Worm (Caenorhabditis elegans) whole organism, L3 larva: ENCODE measurements around the gene bcc-1.

Experiments used
- R02D3.7 ChIP-seq: fragments of 150-350 bp; optimal IDR thresholded peaks from 2 replicates; lab custom pipeline; 2014; ENCODE audit warnings: missing biosample characterization, missing genetic modification characterization
- aly-2 ChIP-seq: fragments of 150-350 bp; optimal IDR thresholded peaks from 2 replicates; lab custom pipeline; 2014; ENCODE audit warnings: missing biosample characterization, missing genetic modification characterization
- ceh-16 ChIP-seq: sonication (generic microtip); optimal IDR thresholded peaks from 2 replicates; lab custom pipeline; 2017; ENCODE audit warnings: missing biosample characterization, missing genetic modification characterization
- ceh-28 ChIP-seq: fragments of 150-350 bp; optimal IDR thresholded peaks from 2 replicates; lab custom pipeline; 2014; ENCODE audit warnings: missing biosample characterization, missing genetic modification reagents, missing genetic modification characterization
- ceh-82 ChIP-seq: fragments of 150-350 bp; optimal IDR thresholded peaks from 2 replicates; lab custom pipeline; 2014; ENCODE audit warnings: missing biosample characterization, missing genetic modification characterization
- ceh-9 ChIP-seq: sonication (generic microtip); optimal IDR thresholded peaks from 2 replicates; lab custom pipeline; 2018; ENCODE audit warnings: missing biosample characterization, missing genetic modification characterization
- daf-12 ChIP-seq: fragments of 150-350 bp; optimal IDR thresholded peaks from 2 replicates; lab custom pipeline; 2014; ENCODE audit warnings: missing biosample characterization, missing genetic modification reagents, missing genetic modification characterization
- egl-27 ChIP-seq: sonication (generic microtip); optimal IDR thresholded peaks from 4 replicates; lab custom pipeline; 2017; ENCODE audit warnings: missing biosample characterization, missing genetic modification reagents, missing genetic modification characterization
- egl-5 ChIP-seq: fragments of 150-350 bp; optimal IDR thresholded peaks from 2 replicates; lab custom pipeline; 2017; ENCODE audit warnings: missing biosample characterization, missing genetic modification reagents, missing genetic modification characterization, inconsistent platforms
- elt-1 ChIP-seq: fragments of 150-350 bp; optimal IDR thresholded peaks from 2 replicates; lab custom pipeline; 2014; ENCODE audit warnings: missing biosample characterization, missing genetic modification characterization
- elt-3 ChIP-seq, 3 experiments: fragments of 150-350 bp in 1 of 3; sonication (generic microtip) in 2 of 3; optimal IDR thresholded peaks; 2 replicates in 2 of 3; 4 replicates in 1 of 3; lab custom pipeline; 2014 to 2017; ENCODE audit warnings: missing biosample characterization in 3 of 3, missing genetic modification characterization in 3 of 3
- fkh-10 ChIP-seq: sonication (generic microtip); optimal IDR thresholded peaks from 2 replicates; lab custom pipeline; 2017; ENCODE audit warnings: missing biosample characterization, missing genetic modification reagents, missing genetic modification characterization
- hmg-11 ChIP-seq: sonication (generic microtip); optimal IDR thresholded peaks from 2 replicates; lab custom pipeline; 2016; ENCODE audit warnings: missing genetic modification characterization, missing compliant biosample characterization
- jun-1 ChIP-seq: fragments of 150-350 bp; optimal IDR thresholded peaks from 2 replicates; lab custom pipeline; 2014; ENCODE audit warnings: missing biosample characterization, missing genetic modification reagents, missing genetic modification characterization
- lin-15B ChIP-seq: fragments of 150-350 bp; optimal IDR thresholded peaks from 2 replicates; lab custom pipeline; 2014; ENCODE audit warnings: missing biosample characterization, missing genetic modification characterization
- lsy-12 ChIP-seq: sonication (generic microtip); optimal IDR thresholded peaks from 2 replicates; lab custom pipeline; 2016; ENCODE audit warnings: mild to moderate bottlenecking, missing genetic modification characterization, missing compliant biosample characterization
- mdl-1 ChIP-seq: fragments of 150-350 bp; optimal IDR thresholded peaks from 2 replicates; lab custom pipeline; 2014; ENCODE audit warnings: missing biosample characterization, missing genetic modification characterization
- mml-1 ChIP-seq: fragments of 150-350 bp; sonication (generic microtip); optimal IDR thresholded peaks from 3 replicates; lab custom pipeline; 2014; ENCODE audit warnings: missing biosample characterization, missing genetic modification characterization
- nfya-1 ChIP-seq: sonication (generic microtip); optimal IDR thresholded peaks from 2 replicates; lab custom pipeline; 2017; ENCODE audit warnings: missing genetic modification characterization, mild to moderate bottlenecking, missing compliant biosample characterization, antibody characterized with exemption, moderate library complexity; ENCODE audit not compliant: insufficient read depth
- nhr-11 ChIP-seq: fragments of 150-350 bp; optimal IDR thresholded peaks from 2 replicates; lab custom pipeline; 2014; ENCODE audit warnings: missing biosample characterization, missing genetic modification characterization
- nhr-12 ChIP-seq: fragments of 150-350 bp; optimal IDR thresholded peaks from 2 replicates; lab custom pipeline; 2014; ENCODE audit warnings: missing biosample characterization, missing genetic modification characterization
- nhr-23 ChIP-seq: fragments of 150-350 bp; optimal IDR thresholded peaks from 2 replicates; lab custom pipeline; 2014; ENCODE audit warnings: missing biosample characterization, missing genetic modification reagents, missing genetic modification characterization
- nhr-237 ChIP-seq: fragments of 150-350 bp; optimal IDR thresholded peaks from 2 replicates; lab custom pipeline; 2014; ENCODE audit warnings: missing biosample characterization, missing genetic modification characterization
- nhr-25 ChIP-seq: sonication (generic microtip); optimal IDR thresholded peaks from 2 replicates; lab custom pipeline; 2017; ENCODE audit warnings: missing biosample characterization, missing genetic modification characterization
- nhr-43 ChIP-seq: sonication (generic microtip); optimal IDR thresholded peaks from 2 replicates; lab custom pipeline; 2016; ENCODE audit warnings: mild to moderate bottlenecking, missing genetic modification characterization, missing compliant biosample characterization; ENCODE audit not compliant: poor library complexity, severe bottlenecking
- nhr-67 ChIP-seq: fragments of 150-350 bp; optimal IDR thresholded peaks from 2 replicates; lab custom pipeline; 2014; ENCODE audit warnings: missing biosample characterization, missing genetic modification characterization
- nhr-76 ChIP-seq: fragments of 150-350 bp; sonication (generic microtip); optimal IDR thresholded peaks from 5 replicates; lab custom pipeline; 2014; ENCODE audit warnings: missing biosample characterization, missing genetic modification characterization
- pha-4 ChIP-seq: fragments of 150-350 bp; optimal IDR thresholded peaks from 2 replicates; lab custom pipeline; 2014; ENCODE audit warnings: missing biosample characterization, missing genetic modification reagents, missing genetic modification characterization
- pqm-1 ChIP-seq: fragments of 150-350 bp; optimal IDR thresholded peaks from 2 replicates; lab custom pipeline; 2017; ENCODE audit warnings: missing biosample characterization, missing genetic modification characterization, inconsistent platforms
- skn-1 ChIP-seq: fragments of 150-350 bp; optimal IDR thresholded peaks from 2 replicates; lab custom pipeline; 2014; ENCODE audit warnings: missing biosample characterization, missing genetic modification characterization
- snpc-4 ChIP-seq: fragments of 150-350 bp; optimal IDR thresholded peaks from 2 replicates; lab custom pipeline; 2014; ENCODE audit warnings: missing biosample characterization, missing genetic modification characterization
- tbx-2 ChIP-seq: sonication (generic microtip); optimal IDR thresholded peaks from 2 replicates; lab custom pipeline; 2016; ENCODE audit warnings: mild to moderate bottlenecking, missing genetic modification characterization, missing compliant biosample characterization
- unc-39 ChIP-seq: sonication (generic microtip); optimal IDR thresholded peaks from 4 replicates; lab custom pipeline; 2017; ENCODE audit warnings: missing biosample characterization, missing genetic modification characterization
- unc-62 ChIP-seq: fragments of 150-350 bp; sonication (generic microtip); optimal IDR thresholded peaks from 4 replicates; lab custom pipeline; 2014; ENCODE audit warnings: missing biosample characterization, missing genetic modification reagents, missing genetic modification characterization
- zag-1 ChIP-seq: fragments of 150-350 bp; optimal IDR thresholded peaks from 2 replicates; lab custom pipeline; 2014; ENCODE audit warnings: missing biosample characterization, missing genetic modification characterization
- ztf-11 ChIP-seq: fragments of 150-350 bp; optimal IDR thresholded peaks from 2 replicates; lab custom pipeline; 2014; ENCODE audit warnings: missing biosample characterization, missing genetic modification characterization
- ztf-4 ChIP-seq: fragments of 150-350 bp; optimal IDR thresholded peaks from 2 replicates; lab custom pipeline; 2014; ENCODE audit warnings: missing biosample characterization, missing genetic modification characterization

Gene bcc-1

ce11 chrIV:11105724-11106123, 13.4 kb upstream of the bcc-1 start, which contains the start of gene srlf-24:
Gene srlf-24, minus strand, starts transcription at chrIV:11105824.
- TF ChIP-seq ztf-4 (tag; lab: Kevin White, UChicago), result no peak
- no peak for TF ChIP-seq snpc-4 (tag; lab: Kevin White, UChicago)
- no peak for TF ChIP-seq skn-1 (tag; lab: Kevin White, UChicago)
- no peak for TF ChIP-seq zag-1 (tag; lab: Kevin White, UChicago)
- TF ChIP-seq hmg-11 (tag; lab: Kevin White, UChicago), result no peak
- TF ChIP-seq tbx-2 (tag; lab: Kevin White, UChicago), result no peak
- TF ChIP-seq nhr-237 (tag; lab: Kevin White, UChicago), result no peak
- TF ChIP-seq lsy-12 (tag; lab: Kevin White, UChicago), result no peak
- TF ChIP-seq ceh-16 (tag; lab: Kevin White, UChicago), result no peak
- no peak for TF ChIP-seq jun-1
- TF ChIP-seq pqm-1 (tag; lab: Kevin White, UChicago), result no peak
- TF ChIP-seq elt-1 (tag; lab: Kevin White, UChicago), result no peak
- TF ChIP-seq egl-27 (tag; lab: Kevin White, UChicago), result no peak
- no peak for TF ChIP-seq nhr-25 (tag; lab: Kevin White, UChicago)
- no peak for TF ChIP-seq elt-3 (tag; optimal IDR thresholded peaks at IDR 0.05; lab: Kevin White, UChicago)
- TF ChIP-seq ceh-82 (tag; lab: Kevin White, UChicago), result no peak
- TF ChIP-seq lin-15B (tag; lab: Kevin White, UChicago), result no peak

ce11 chrIV:11103501-11103900, 11.1 kb upstream of the bcc-1 start:
- TF ChIP-seq ceh-9 (tag; lab: Kevin White, UChicago) (no peak), R02D3.7 (tag; lab: Kevin White, UChicago) (no peak), nhr-43 (no peak), skn-1 (tag; lab: Kevin White, UChicago) (no peak), nhr-12 (no peak), mml-1 (tag; lab: Kevin White, UChicago) (no peak), tbx-2 (tag; lab: Kevin White, UChicago) (no peak), nhr-67 (tag; lab: Kevin White, UChicago) (no peak), egl-27 (tag; lab: Kevin White, UChicago) (no peak), snpc-4 (tag; lab: Kevin White, UChicago) (no peak), ceh-82 (tag; lab: Kevin White, UChicago) (no peak), daf-12 (tag; lab: Kevin White, UChicago) (no peak), nhr-76 (tag; lab: Kevin White, UChicago) (no peak), nhr-237 (tag; lab: Kevin White, UChicago) (no peak), nhr-11 (tag; lab: Kevin White, UChicago) (no peak), pha-4 (tag; lab: Kevin White, UChicago) (no peak)

- TF ChIP-seq elt-3 (tag; optimal IDR thresholded peaks at IDR 0.05; lab: Kevin White, UChicago) (no peak), nhr-12 (no peak), nfya-1 (tag; lab: Kevin White, UChicago) (no peak), aly-2 (tag; lab: Kevin White, UChicago) (no peak), hmg-11 (tag; lab: Kevin White, UChicago) (no peak), mdl-1 (tag; lab: Kevin White, UChicago) (no peak), nhr-76 (tag; lab: Kevin White, UChicago) (no peak), nhr-25 (tag; lab: Kevin White, UChicago) (no peak), tbx-2 (tag; lab: Kevin White, UChicago) (no peak), nhr-23 (tag; lab: Kevin White, UChicago) (no peak), unc-62 (GFP tag; lab: Kevin White, UChicago) (no peak), lin-15B (tag; lab: Kevin White, UChicago) (no peak), egl-27 (tag; lab: Kevin White, UChicago) (no peak), nhr-237 (tag; lab: Kevin White, UChicago) (no peak), daf-12 (tag; lab: Kevin White, UChicago) (no peak), unc-39 (tag; lab: Kevin White, UChicago) (no peak), ztf-11 (tag; lab: Kevin White, UChicago) (no peak)
- TF ChIP-seq, all 47 proteins: peak for 0
These were observed 10.3 kb upstream of the bcc-1 start, which contains the start of gene srlf-17 for ce11 chrIV:11102608-11103007. Gene srlf-17, minus strand, starts transcription at chrIV:11102708.

ce11 chrIV:11101383-11101782, 9.0 kb upstream of the bcc-1 start, which contains the start of gene srlf-18:
Gene srlf-18, minus strand, starts transcription at chrIV:11101483.
- TF ChIP-seq egl-5 (no peak), nhr-67 (tag; lab: Kevin White, UChicago) (no peak), fkh-10 (GFP tag; lab: Kevin White, UChicago) (no peak), elt-1 (tag; lab: Kevin White, UChicago) (no peak), ceh-28 (no peak), elt-3 (tag; optimal IDR thresholded peaks at IDR 0.05; lab: Kevin White, UChicago) (no peak), hmg-11 (tag; lab: Kevin White, UChicago) (no peak), mml-1 (tag; lab: Kevin White, UChicago) (no peak), nhr-11 (tag; lab: Kevin White, UChicago) (no peak)
